Fruit fly (Drosophila melanogaster) whole organism, embryonic: ENCODE results near the gene CG13250.
A peak's percentile ranks its signal among the peaks of the same experiment; 100 is the strongest.

Source experiments
- ATbp ChIP-seq: fragments of 200-800 bp; sonication (Bioruptor generic); optimal IDR thresholded peaks from 2 replicates; lab custom pipeline; 2017; ENCODE audit warnings: missing biosample characterization, mild to moderate bottlenecking, missing genetic modification characterization, missing genetic modification reagents
- Aef1 ChIP-seq: fragments of 200-800 bp; sonication (Bioruptor generic); IDR thresholded peaks from 3 replicates; pipeline ENCODE4 v1.3.6; 2022; ENCODE audit warnings: missing biosample characterization, missing genetic modification characterization
- Asciz ChIP-seq: fragments of 200-800 bp; sonication (Bioruptor generic); optimal IDR thresholded peaks from 2 replicates; lab custom pipeline; 2017; ENCODE audit warnings: missing biosample characterization, mild to moderate bottlenecking, missing genetic modification characterization, missing genetic modification reagents
- CG10321 ChIP-seq: fragments of 200-800 bp; sonication (Bioruptor generic); IDR thresholded peaks from 2 replicates; pipeline ENCODE4 v1.3.6; 2022; ENCODE audit warnings: missing biosample characterization, missing genetic modification characterization
- CG10366 ChIP-seq: fragments of 200-800 bp; sonication (Bioruptor generic); IDR thresholded peaks from 2 replicates; pipeline ENCODE4 v1.3.6; 2022; ENCODE audit warnings: missing biosample characterization, missing genetic modification characterization
- CG10654 ChIP-seq: fragments of 200-800 bp; sonication (Bioruptor generic); optimal IDR thresholded peaks from 2 replicates; lab custom pipeline; 2016; ENCODE audit warnings: missing biosample characterization, missing genetic modification characterization
- CG11456 ChIP-seq: fragments of 200-800 bp; sonication (Bioruptor generic); IDR thresholded peaks from 3 replicates; pipeline ENCODE4 v1.3.6; 2022; ENCODE audit warnings: missing biosample characterization, missing genetic modification characterization
- CG13123 ChIP-seq: fragments of 200-800 bp; sonication (Bioruptor generic); optimal IDR thresholded peaks from 2 replicates; lab custom pipeline; 2016; ENCODE audit warnings: missing biosample characterization, missing genetic modification characterization
- CG15601 ChIP-seq: fragments of 200-800 bp; sonication (Bioruptor generic); optimal IDR thresholded peaks from 3 replicates; lab custom pipeline; 2019; ENCODE audit warnings: missing biosample characterization, mild to moderate bottlenecking, missing genetic modification characterization, moderate library complexity
- CG16863 ChIP-seq: fragments of 200-800 bp; sonication (Bioruptor generic); optimal IDR thresholded peaks from 3 replicates; lab custom pipeline; 2016; ENCODE audit warnings: missing biosample characterization, missing genetic modification characterization
- CG17912 ChIP-seq: fragments of 200-800 bp; sonication (Bioruptor generic); optimal IDR thresholded peaks from 2 replicates; lab custom pipeline; 2018; ENCODE audit warnings: missing biosample characterization, mild to moderate bottlenecking, missing genetic modification characterization
- CG18599 ChIP-seq: fragments of 200-800 bp; sonication (Bioruptor generic); optimal IDR thresholded peaks from 3 replicates; lab custom pipeline; 2017; ENCODE audit warnings: missing biosample characterization, missing genetic modification characterization, mild to moderate bottlenecking, moderate library complexity, missing genetic modification reagents
- CG2199 ChIP-seq: fragments of 200-800 bp; sonication (Bioruptor generic); IDR thresholded peaks from 3 replicates; pipeline ENCODE4 v1.3.6; 2022; ENCODE audit warnings: missing biosample characterization, missing genetic modification characterization
- CG2678 ChIP-seq: fragments of 200-800 bp; sonication (Bioruptor generic); optimal IDR thresholded peaks from 3 replicates; lab custom pipeline; 2019; ENCODE audit warnings: missing biosample characterization, mild to moderate bottlenecking, missing genetic modification characterization, moderate library complexity
- CG30020 ChIP-seq: fragments of 200-800 bp; optimal IDR thresholded peaks from 2 replicates; lab custom pipeline; 2019; ENCODE audit warnings: missing biosample characterization, mild to moderate bottlenecking, missing genetic modification characterization, moderate library complexity
- CG30431 ChIP-seq: fragments of 200-800 bp; sonication (Bioruptor generic); optimal IDR thresholded peaks from 2 replicates; lab custom pipeline; 2017; ENCODE audit warnings: missing biosample characterization, missing genetic modification characterization
- CG3407 ChIP-seq: fragments of 200-800 bp; sonication (Bioruptor generic); optimal IDR thresholded peaks from 2 replicates; lab custom pipeline; 2018; ENCODE audit warnings: missing biosample characterization, mild to moderate bottlenecking, missing genetic modification characterization
- CG5245 ChIP-seq: fragments of 200-800 bp; sonication (Bioruptor generic); optimal IDR thresholded peaks from 3 replicates; lab custom pipeline; 2016; ENCODE audit warnings: missing biosample characterization, missing genetic modification characterization
- D19A ChIP-seq: fragments of 200-800 bp; optimal IDR thresholded peaks from 3 replicates; lab custom pipeline; 2019; ENCODE audit warnings: missing biosample characterization, mild to moderate bottlenecking, missing genetic modification characterization, moderate library complexity
- Dek ChIP-seq: fragments of 200-800 bp; sonication (Bioruptor generic); optimal IDR thresholded peaks from 3 replicates; lab custom pipeline; 2019; ENCODE audit warnings: missing biosample characterization, mild to moderate bottlenecking, missing genetic modification characterization, moderate library complexity
- Dip2 ChIP-seq: fragments of 200-800 bp; sonication (Bioruptor generic); IDR thresholded peaks from 2 replicates; pipeline ENCODE4 v1.3.6; 2022; ENCODE audit warnings: missing biosample characterization, missing genetic modification characterization
- Drgx ChIP-seq: fragments of 200-800 bp; sonication (Bioruptor generic); IDR thresholded peaks from 2 replicates; pipeline ENCODE4 v1.3.6; 2022; ENCODE audit warnings: missing biosample characterization, missing genetic modification characterization
- E2f1 ChIP-seq: fragments of 200-800 bp; sonication (Bioruptor generic); IDR thresholded peaks from 2 replicates; pipeline ENCODE4 v1.3.6; 2022; ENCODE audit warnings: missing biosample characterization, missing genetic modification characterization
- ERR ChIP-seq: fragments of 200-800 bp; sonication (Bioruptor generic); optimal IDR thresholded peaks from 2 replicates; lab custom pipeline; 2016; ENCODE audit warnings: missing biosample characterization, missing genetic modification characterization
- Ets97D ChIP-seq: fragments of 200-800 bp; sonication (Bioruptor generic); optimal IDR thresholded peaks from 3 replicates; lab custom pipeline; 2016; ENCODE audit warnings: missing biosample characterization, missing genetic modification characterization
- Gug ChIP-seq: fragments of 200-800 bp; sonication (Bioruptor generic); IDR thresholded peaks from 4 replicates; pipeline ENCODE4 v1.3.6; 2022; ENCODE audit warnings: missing biosample characterization, missing genetic modification characterization
- Hsf ChIP-seq: fragments of 200-800 bp; sonication (Bioruptor generic); optimal IDR thresholded peaks from 3 replicates; lab custom pipeline; 2016; ENCODE audit warnings: missing biosample characterization, missing genetic modification characterization
- Jarid2 ChIP-seq: fragments of 200-800 bp; sonication (Bioruptor generic); optimal IDR thresholded peaks from 3 replicates; lab custom pipeline; 2017; ENCODE audit warnings: mild to moderate bottlenecking, missing biosample characterization, missing genetic modification reagents, missing genetic modification characterization
- Mad ChIP-seq: fragments of 200-800 bp; sonication (Bioruptor generic); optimal IDR thresholded peaks from 2 replicates; lab custom pipeline; 2016; ENCODE audit warnings: missing biosample characterization, missing genetic modification characterization
- Oli ChIP-seq: fragments of 200-800 bp; sonication (Bioruptor generic); optimal IDR thresholded peaks from 2 replicates; lab custom pipeline; 2018; ENCODE audit warnings: missing biosample characterization, mild to moderate bottlenecking, missing genetic modification characterization, moderate library complexity
- Ptx1 ChIP-seq: fragments of 200-800 bp; sonication (Bioruptor generic); IDR thresholded peaks from 2 replicates; pipeline ENCODE4 v1.3.6; 2022; ENCODE audit warnings: missing biosample characterization, missing genetic modification characterization
- Scr ChIP-seq: fragments of 200-800 bp; sonication (Bioruptor generic); IDR thresholded peaks from 2 replicates; pipeline ENCODE4 v1.3.6; 2022; ENCODE audit warnings: missing biosample characterization, missing genetic modification characterization; ENCODE audit not compliant: partially characterized antibody
- abd-A ChIP-seq: fragments of 200-800 bp; sonication (Bioruptor generic); optimal IDR thresholded peaks from 3 replicates; lab custom pipeline; 2019; ENCODE audit warnings: missing biosample characterization, mild to moderate bottlenecking, missing genetic modification characterization, moderate library complexity
- az2 ChIP-seq: fragments of 200-800 bp; sonication (Bioruptor generic); optimal IDR thresholded peaks from 3 replicates; lab custom pipeline; 2016; ENCODE audit warnings: missing biosample characterization, missing genetic modification characterization
- cg ChIP-seq: fragments of 200-800 bp; sonication (Bioruptor generic); optimal IDR thresholded peaks from 3 replicates; lab custom pipeline; 2019; ENCODE audit warnings: missing biosample characterization, mild to moderate bottlenecking, missing genetic modification characterization, moderate library complexity
- danr ChIP-seq: fragments of 200-800 bp; sonication (Bioruptor generic); IDR thresholded peaks from 2 replicates; pipeline ENCODE4 v1.3.6; 2022; ENCODE audit warnings: missing biosample characterization, missing genetic modification characterization
- eyg ChIP-seq: fragments of 200-800 bp; sonication (Bioruptor generic); optimal IDR thresholded peaks from 3 replicates; lab custom pipeline; 2016; ENCODE audit warnings: missing biosample characterization, missing genetic modification characterization
- fd102C ChIP-seq: fragments of 200-800 bp; sonication (Bioruptor generic); optimal IDR thresholded peaks from 2 replicates; lab custom pipeline; 2018; ENCODE audit warnings: missing biosample characterization, mild to moderate bottlenecking, missing genetic modification characterization, moderate library complexity
- fd3F ChIP-seq: fragments of 200-800 bp; sonication (Bioruptor generic); optimal IDR thresholded peaks from 2 replicates; lab custom pipeline; 2018; ENCODE audit warnings: missing biosample characterization, mild to moderate bottlenecking, missing genetic modification characterization, moderate library complexity
- inv ChIP-seq: fragments of 200-800 bp; sonication (Bioruptor generic); IDR thresholded peaks from 2 replicates; pipeline ENCODE4 v1.3.6; 2022; ENCODE audit warnings: missing biosample characterization, missing genetic modification characterization; ENCODE audit not compliant: partially characterized antibody
- kay ChIP-seq: fragments of 200-800 bp; sonication (Bioruptor generic); optimal IDR thresholded peaks from 2 replicates; lab custom pipeline; 2016; ENCODE audit warnings: missing biosample characterization, missing genetic modification characterization
- ken ChIP-seq: fragments of 200-800 bp; sonication (Bioruptor generic); IDR thresholded peaks from 3 replicates; pipeline ENCODE4 v1.3.6; 2022; ENCODE audit warnings: missing biosample characterization, missing genetic modification characterization
- knrl ChIP-seq: fragments of 200-800 bp; sonication (Bioruptor generic); IDR thresholded peaks from 3 replicates; pipeline ENCODE4 v1.3.6; 2022; ENCODE audit warnings: missing biosample characterization, missing genetic modification characterization; ENCODE audit not compliant: partially characterized antibody
- lbe ChIP-seq: fragments of 200-800 bp; sonication (Bioruptor generic); optimal IDR thresholded peaks from 2 replicates; lab custom pipeline; 2016; ENCODE audit warnings: missing biosample characterization, mild to moderate bottlenecking, missing genetic modification characterization
- pan ChIP-seq, 4 experiments: fragments of >200 bp in 3 of 4; fragments of 200-800 bp in 1 of 4; sonication (Bioruptor generic) in 1 of 4; optimal IDR thresholded peaks in 3 of 4; IDR thresholded peaks in 1 of 4; 2 replicates each; pipeline versions ENCODE4 v1.3.6 to Lab custom; 2017 to 2022; ENCODE audit warnings: missing biosample characterization in 2 of 4, missing genetic modification characterization in 2 of 4, mixed read lengths in 1 of 4
- pho ChIP-seq: fragments of 200-800 bp; sonication (Bioruptor generic); optimal IDR thresholded peaks from 2 replicates; lab custom pipeline; 2016; ENCODE audit warnings: missing biosample characterization, missing genetic modification characterization
- rib ChIP-seq: fragments of 200-800 bp; sonication (Bioruptor generic); IDR thresholded peaks from 2 replicates; pipeline ENCODE4 v1.3.6; 2022; ENCODE audit warnings: missing biosample characterization, missing genetic modification characterization
- sna ChIP-seq: fragments of 200-800 bp; sonication (Bioruptor generic); IDR thresholded peaks from 2 replicates; pipeline ENCODE4 v1.3.6; 2022; ENCODE audit warnings: missing biosample characterization, missing genetic modification characterization; ENCODE audit not compliant: partially characterized antibody
- sr ChIP-seq: fragments of 200-800 bp; sonication (Bioruptor generic); IDR thresholded peaks from 3 replicates; pipeline ENCODE4 v1.3.6; 2022; ENCODE audit warnings: missing biosample characterization, missing genetic modification characterization
- tll ChIP-seq, 2 experiments: fragments of 200-800 bp in 1 of 2; fragments of >200 bp in 1 of 2; sonication (Bioruptor generic) in 1 of 2; optimal IDR thresholded peaks; 2 replicates each; lab custom pipeline; 2017 to 2019; ENCODE audit warnings: missing biosample characterization in 2 of 2, missing genetic modification characterization in 2 of 2, mild to moderate bottlenecking in 1 of 2, moderate library complexity in 1 of 2
- yki ChIP-seq: fragments of >200 bp; optimal IDR thresholded peaks from 3 replicates; lab custom pipeline; 2018

CG13250 gene

DNA sequence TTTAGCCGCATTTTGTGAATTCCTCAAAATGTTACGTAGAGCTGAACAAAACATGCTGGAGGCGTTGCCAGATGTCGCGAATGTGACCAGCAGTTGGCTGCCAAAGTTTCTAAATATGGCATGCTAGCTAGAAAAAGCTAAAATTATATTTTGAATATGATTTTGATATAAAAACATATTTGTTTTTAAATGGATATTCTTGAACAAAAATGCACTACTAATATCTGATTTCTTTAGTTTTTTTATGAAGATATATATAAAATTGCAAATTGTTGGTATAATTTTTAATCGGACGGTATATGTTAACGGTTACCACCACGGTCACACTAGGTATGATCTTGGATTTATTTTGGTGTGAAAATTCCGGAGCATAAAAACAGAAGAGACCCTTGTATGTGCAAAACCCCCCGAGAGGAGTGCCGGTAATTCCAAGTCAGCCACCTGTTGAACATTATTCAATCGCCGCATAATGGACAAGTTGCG lies 12.8 kb upstream of the CG13250 start, which contains the start of the genes mTerf3 and CG5104 (continued):
- TF ChIP-seq abd-A (tag; lab: Kevin White, UChicago) (no peak), eyg (GFP tag; lab: Kevin White, UChicago) (no peak), Jarid2 (no peak), CG10321 (no peak), danr (GFP tag; lab: Robert Waterston, UW) (no peak), D19A (tag; lab: Kevin White, UChicago) (peak; percentile 14), cg (no peak), Dip2 (GFP tag; lab: Robert Waterston, UW) (no peak), Aef1 (GFP tag; lab: Robert Waterston, UW) (no peak), Ptx1 (GFP tag; lab: Robert Waterston, UW) (no peak), tll (GFP tag; optimal IDR thresholded peaks at IDR 0.05; lab: Kevin White, UChicago) (no peak), CG3407 (no peak), Asciz (GFP tag; lab: Kevin White, UChicago) (no peak), ken (GFP tag; lab: Robert Waterston, UW) (no peak), Hsf (GFP tag; lab: Kevin White, UChicago) (peak; percentile 39), ATbp (no peak), kay (GFP tag; lab: Kevin White, UChicago) (no peak), fd3F (GFP tag; lab: Kevin White, UChicago) (no peak), Dek (tag; lab: Kevin White, UChicago) (no peak), lbe (GFP tag; lab: Kevin White, UChicago) (no peak), sna (GFP tag; lab: Robert Waterston, UW) (no peak), fd102C (GFP tag; lab: Kevin White, UChicago) (no peak), CG17912 (GFP tag; lab: Kevin White, UChicago) (no peak), CG10654 (GFP tag; lab: Kevin White, UChicago) (peak; percentile 7), Ets97D (GFP tag; lab: Kevin White, UChicago) (peak; percentile 22), yki (lab: Kevin White, UChicago) (no peak), az2 (GFP tag; lab: Kevin White, UChicago) (peak; percentile 19), CG16863 (no peak), CG18599 (no peak), inv (GFP tag; lab: Robert Waterston, UW) (no peak), CG2199 (GFP tag; lab: Robert Waterston, UW) (no peak), pho (no peak), CG2678 (tag; lab: Kevin White, UChicago) (peak; percentile 42), CG10366 (GFP tag; lab: Robert Waterston, UW) (no peak), CG5245 (GFP tag; lab: Kevin White, UChicago) (no peak), Mad (no peak), CG13123 (no peak), Drgx (no peak), pan (optimal IDR thresholded peaks at IDR 0.05; lab: Kevin White, UChicago) (no peak), pan (GFP tag; optimal IDR thresholded peaks at IDR 0.05 in 1 of 2, IDR thresholded peaks at IDR 0.05 in 1 of 2) (no peak), CG30431 (no peak), Gug (GFP tag; lab: Robert Waterston, UW) (no peak), sr (no peak), CG15601 (tag; lab: Kevin White, UChicago) (peak; percentile 7), knrl (GFP tag; lab: Robert Waterston, UW) (peak; percentile 35; the same call in 1 of the 3 replicates), Scr (no peak), ERR (GFP tag; lab: Kevin White, UChicago) (no peak), rib (GFP tag; lab: Robert Waterston, UW) (no peak), E2f1 (no peak), CG30020 (peak; percentile 56), CG11456 (GFP tag; lab: Robert Waterston, UW) (no peak), Oli (tag; lab: Kevin White, UChicago) (no peak)
